Fruit fly (Drosophila melanogaster): ENCODE data around the gene Fur1.

Gene Fur1

DNA sequence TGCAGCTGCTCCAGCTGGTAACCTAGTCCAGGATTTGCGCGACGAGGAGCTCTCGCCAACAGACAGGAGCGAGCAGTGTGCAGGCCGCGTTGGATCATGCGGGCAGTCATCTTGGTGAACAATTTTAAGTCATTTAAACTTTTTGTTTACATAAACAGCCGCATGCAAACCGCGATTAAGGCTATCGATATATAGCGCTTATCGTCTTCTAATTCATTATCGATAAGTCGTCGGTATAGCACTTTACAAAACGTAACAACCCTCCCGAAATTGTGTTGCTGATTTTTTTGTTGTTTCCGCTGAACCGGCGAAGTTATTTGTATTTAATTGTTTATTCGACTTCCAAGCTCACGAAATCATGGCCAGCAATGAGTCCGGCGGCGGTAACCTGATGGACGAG, 3.9 kb upstream of the Fur1 start, which contains the start of the genes CG4553 and MED28 (continued):
- TF ChIP-seq CG13424 (tag; optimal IDR thresholded peaks at IDR 0.05) (no peak), Ada2b (GFP tag; IDR thresholded peaks at IDR 0.05) (no peak), CG10147 (GFP tag; optimal IDR thresholded peaks at IDR 0.05) (no peak), Bgb (GFP tag; IDR thresholded peaks at IDR 0.05; ENCODE audit: partially characterized antibody) (peak; percentile 86), CG11560 (tag; IDR thresholded peaks at IDR 0.05) (no peak), TFAM (GFP tag; optimal IDR thresholded peaks at IDR 0.05) (no peak), CG17612 (GFP tag; IDR thresholded peaks at IDR 0.05) (no peak), lola (GFP tag; optimal IDR thresholded peaks at IDR 0.05) (no peak), D (optimal IDR thresholded peaks at IDR 0.05) (no peak), D (GFP tag; optimal IDR thresholded peaks at IDR 0.05) (no peak), CG11456 (GFP tag; IDR thresholded peaks at IDR 0.05) (no peak), wek (GFP tag; optimal IDR thresholded peaks at IDR 0.05) (no peak), CG31224 (GFP tag; IDR thresholded peaks at IDR 0.05) (no peak), CG10321 (GFP tag; IDR thresholded peaks at IDR 0.05) (no peak), Dref (GFP tag; IDR thresholded peaks at IDR 0.05) (peak; percentile 85), cwo (GFP tag; optimal IDR thresholded peaks at IDR 0.05) (no peak), zen (tag; optimal IDR thresholded peaks at IDR 0.05) (no peak), CG14014 (GFP tag; IDR thresholded peaks at IDR 0.05) (no peak), run (tag; optimal IDR thresholded peaks at IDR 0.05) (no peak), mld (GFP tag; IDR thresholded peaks at IDR 0.05; ENCODE audit: partially characterized antibody) (no peak; the same call in 2 of the 3 replicates), CG2199 (GFP tag; IDR thresholded peaks at IDR 0.05) (no peak), Hr3 (GFP tag; optimal IDR thresholded peaks at IDR 0.05) (no peak), CG33557 (GFP tag; optimal IDR thresholded peaks at IDR 0.05) (no peak), CG14050 (GFP tag; IDR thresholded peaks at IDR 0.05) (no peak), pfk (GFP tag; optimal IDR thresholded peaks at IDR 0.05) (no peak), CG13287 (GFP tag; IDR thresholded peaks at IDR 0.05; ENCODE audit: partially characterized antibody) (peak; percentile 94), Dip3 (GFP tag; optimal IDR thresholded peaks at IDR 0.05) (no peak), CG3838 (GFP tag; optimal IDR thresholded peaks at IDR 0.05) (no peak), CG9932 (GFP tag; IDR thresholded peaks at IDR 0.05) (no peak), klu (GFP tag; IDR thresholded peaks at IDR 0.05) (no peak), CG13775 (GFP tag; optimal IDR thresholded peaks at IDR 0.05) (no peak), fu2 (GFP tag; optimal IDR thresholded peaks at IDR 0.05) (no peak), eve (GFP tag; optimal IDR thresholded peaks at IDR 0.05) (no peak), Oaz (GFP tag; IDR thresholded peaks at IDR 0.05) (no peak), tio (GFP tag; optimal IDR thresholded peaks at IDR 0.05) (no peak), Xbp1 (GFP tag; optimal IDR thresholded peaks at IDR 0.05) (no peak), trem (tag; optimal IDR thresholded peaks at IDR 0.05) (peak; percentile 32), CG33213 (GFP tag; optimal IDR thresholded peaks at IDR 0.05) (no peak), Lhr (GFP tag; optimal IDR thresholded peaks at IDR 0.05) (no peak), sens-2 (GFP tag; IDR thresholded peaks at IDR 0.05) (no peak), psq (GFP tag; optimal IDR thresholded peaks at IDR 0.05) (no peak), pita (GFP tag; optimal IDR thresholded peaks at IDR 0.05) (no peak), her (GFP tag; optimal IDR thresholded peaks at IDR 0.05) (no peak), CG13296 (GFP tag; optimal IDR thresholded peaks at IDR 0.05) (no peak), CG13624 (GFP tag; optimal IDR thresholded peaks at IDR 0.05) (no peak), CG7839 (tag; optimal IDR thresholded peaks at IDR 0.05) (no peak), schlank (tag; optimal IDR thresholded peaks at IDR 0.05) (no peak), CG31388 (GFP tag; optimal IDR thresholded peaks at IDR 0.05) (no peak), CG9727 (GFP tag; optimal IDR thresholded peaks at IDR 0.05) (no peak), Atf6 (GFP tag; IDR thresholded peaks at IDR 0.05) (no peak), Ravus (GFP tag; IDR thresholded peaks at IDR 0.05) (no peak), jumu (GFP tag; optimal IDR thresholded peaks at IDR 0.05) (no peak), H2.0 (GFP tag; IDR thresholded peaks at IDR 0.05) (no peak)
